Worm (Caenorhabditis elegans): ENCODE measurements around the gene nlp-5.

The nlp-5 gene

ce11 chrII:8259674-8260073, 21.4 kb downstream of the nlp-5 start:
- TF ChIP-seq cog-1 (tag; optimal IDR thresholded peaks at IDR 0.05) (no peak), klf-2 (GFP tag; conservative IDR thresholded peaks at IDR 0.05) (no peak), med-1 (GFP tag; optimal IDR thresholded peaks at IDR 0.05; ENCODE audit: insufficient read depth) (no peak), T22C8.4 (GFP tag; IDR thresholded peaks at IDR 0.05) (no peak), ztf-23 (GFP tag; IDR thresholded peaks at IDR 0.05) (no peak), ref-1 (GFP tag; conservative IDR thresholded peaks at IDR 0.05) (no peak), tab-1 (GFP tag; IDR thresholded peaks at IDR 0.05) (no peak), ztf-29 (GFP tag; IDR thresholded peaks at IDR 0.05) (no peak), flt-1 (GFP tag; IDR thresholded peaks at IDR 0.05) (no peak)

DNA sequence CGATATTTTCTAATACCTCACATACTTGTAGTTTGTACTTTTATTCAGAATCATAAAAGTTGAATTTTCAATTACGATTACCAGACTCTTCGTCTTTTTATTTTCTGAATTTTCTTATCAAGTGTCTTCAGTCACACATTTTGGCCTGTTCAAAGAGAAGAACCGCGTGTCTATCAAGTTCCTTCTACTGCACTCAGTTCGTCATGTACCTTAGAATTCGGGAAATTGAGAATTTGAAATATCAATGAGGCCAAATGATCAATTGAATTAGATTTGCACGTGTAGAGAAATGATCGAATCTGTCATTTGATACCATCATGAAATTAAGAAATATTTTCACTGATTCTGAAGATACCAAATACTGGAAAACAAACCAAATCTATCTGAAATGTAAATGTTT, 25.3 kb downstream of the nlp-5 start:
- TF ChIP-seq T22C8.4 (GFP tag; IDR thresholded peaks at IDR 0.05) (no peak), ztf-29 (GFP tag; IDR thresholded peaks at IDR 0.05) (no peak), flt-1 (GFP tag; IDR thresholded peaks at IDR 0.05) (no peak), tab-1 (GFP tag; IDR thresholded peaks at IDR 0.05) (no peak), klf-2 (GFP tag; conservative IDR thresholded peaks at IDR 0.05) (no peak), cog-1 (tag; optimal IDR thresholded peaks at IDR 0.05) (no peak), med-1 (GFP tag; optimal IDR thresholded peaks at IDR 0.05; ENCODE audit: insufficient read depth) (no peak), ref-1 (GFP tag; conservative IDR thresholded peaks at IDR 0.05) (no peak), ztf-23 (GFP tag; IDR thresholded peaks at IDR 0.05) (no peak)

DNA sequence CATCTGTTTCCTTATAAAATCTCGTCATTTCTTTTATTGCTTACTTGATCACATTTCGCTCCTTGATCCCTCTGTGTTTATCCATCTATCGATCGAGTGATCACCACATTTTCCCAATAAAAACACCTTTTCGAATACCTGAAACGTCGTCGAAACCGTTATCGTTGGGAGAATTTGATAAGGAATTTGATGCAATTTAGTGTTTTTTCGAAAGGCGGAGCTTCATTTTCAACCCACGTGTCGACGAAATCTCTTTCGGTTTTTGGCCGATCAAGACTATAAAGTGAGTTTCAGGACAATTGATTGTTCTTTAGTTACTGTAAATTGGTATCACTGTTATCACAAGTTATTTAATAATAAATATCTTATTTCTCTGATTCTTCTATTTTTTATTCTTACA, 26.4 kb downstream of the nlp-5 start, which contains the start of gene srdh-1:
TSS of gene srdh-1 (plus strand) at position 43 of the 400 bp plus-strand sequence.
- TF ChIP-seq cog-1 (tag; optimal IDR thresholded peaks at IDR 0.05) (no peak), T22C8.4 (GFP tag; IDR thresholded peaks at IDR 0.05) (no peak), ztf-29 (GFP tag; IDR thresholded peaks at IDR 0.05) (no peak), ztf-23 (GFP tag; IDR thresholded peaks at IDR 0.05) (no peak), tab-1 (GFP tag; IDR thresholded peaks at IDR 0.05) (no peak), med-1 (GFP tag; optimal IDR thresholded peaks at IDR 0.05; ENCODE audit: insufficient read depth) (no peak), flt-1 (GFP tag; IDR thresholded peaks at IDR 0.05) (no peak), klf-2 (GFP tag; conservative IDR thresholded peaks at IDR 0.05) (no peak), ref-1 (GFP tag; conservative IDR thresholded peaks at IDR 0.05) (no peak)

- no peak for TF ChIP-seq flt-1 (GFP tag; IDR thresholded peaks at IDR 0.05)
- TF ChIP-seq ref-1 (GFP tag; conservative IDR thresholded peaks at IDR 0.05): no peak
- no peak for TF ChIP-seq ztf-29 (GFP tag; IDR thresholded peaks at IDR 0.05)
- no peak for TF ChIP-seq cog-1 (tag; optimal IDR thresholded peaks at IDR 0.05)
- no peak for TF ChIP-seq tab-1 (GFP tag; IDR thresholded peaks at IDR 0.05)
- no peak for TF ChIP-seq T22C8.4 (GFP tag; IDR thresholded peaks at IDR 0.05)
- no peak for TF ChIP-seq ztf-23 (GFP tag; IDR thresholded peaks at IDR 0.05)
- no peak for TF ChIP-seq med-1 (GFP tag; optimal IDR thresholded peaks at IDR 0.05; ENCODE audit: insufficient read depth)
- TF ChIP-seq klf-2 (GFP tag; conservative IDR thresholded peaks at IDR 0.05): no peak
These were observed 28.3 kb downstream of the nlp-5 start for ce11 chrII:8266559-8266958.

DNA sequence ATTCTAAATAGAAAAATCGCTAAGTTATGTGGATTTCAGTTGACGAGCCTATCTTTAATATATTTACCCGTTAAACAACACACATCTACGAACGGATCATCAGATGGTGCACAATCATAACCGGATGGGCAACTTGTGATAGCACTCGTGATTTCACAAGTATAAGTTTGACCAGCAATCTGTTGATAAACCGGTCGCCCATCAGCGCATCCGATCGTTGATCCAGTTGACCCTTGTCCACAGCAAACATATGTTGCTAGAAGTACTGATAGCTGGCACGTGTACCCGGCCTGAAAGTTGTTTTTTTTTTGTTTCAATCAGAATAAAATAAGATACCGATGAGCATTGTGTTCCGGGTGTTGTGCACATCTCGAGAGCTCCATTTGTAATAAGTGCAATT, 29.4 kb downstream of the nlp-5 start:
- TF ChIP-seq tab-1 (GFP tag; IDR thresholded peaks at IDR 0.05): no peak
- no peak for TF ChIP-seq ref-1 (GFP tag; conservative IDR thresholded peaks at IDR 0.05)
- no peak for TF ChIP-seq ztf-23 (GFP tag; IDR thresholded peaks at IDR 0.05)
- TF ChIP-seq cog-1 (tag; optimal IDR thresholded peaks at IDR 0.05): no peak
- no peak for TF ChIP-seq flt-1 (GFP tag; IDR thresholded peaks at IDR 0.05)
- TF ChIP-seq ztf-29 (GFP tag; IDR thresholded peaks at IDR 0.05): no peak

DNA sequence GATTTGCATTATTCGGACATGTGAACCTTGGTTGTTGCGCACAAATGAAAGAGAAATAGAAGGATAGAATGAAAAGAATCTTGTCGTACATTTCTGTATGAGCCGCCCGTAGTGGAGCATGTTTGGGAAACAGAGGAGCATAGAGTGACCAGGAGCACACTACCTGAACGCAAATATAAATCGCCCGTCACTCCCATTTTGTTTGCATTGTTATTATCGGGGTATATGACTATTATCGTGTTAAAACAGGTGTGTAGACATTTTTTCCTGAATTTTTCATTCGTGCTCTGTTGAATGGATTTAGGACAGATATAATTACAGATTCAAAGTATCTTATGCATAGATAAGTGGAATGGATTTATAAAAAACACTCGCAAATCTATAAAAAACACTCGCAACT, 31.1 kb downstream of the nlp-5 start, which contains the start of gene K01C8.2:
TSS of gene K01C8.2 (minus strand) at position 101 of the 400 bp plus-strand sequence.
- TF ChIP-seq klf-2 (GFP tag; conservative IDR thresholded peaks at IDR 0.05) (no peak), med-1 (GFP tag; optimal IDR thresholded peaks at IDR 0.05; ENCODE audit: insufficient read depth) (no peak), T22C8.4 (GFP tag; IDR thresholded peaks at IDR 0.05) (no peak), tab-1 (GFP tag; IDR thresholded peaks at IDR 0.05) (no peak), flt-1 (GFP tag; IDR thresholded peaks at IDR 0.05) (no peak), ref-1 (GFP tag; conservative IDR thresholded peaks at IDR 0.05) (no peak), cog-1 (tag; optimal IDR thresholded peaks at IDR 0.05) (no peak), ztf-23 (GFP tag; IDR thresholded peaks at IDR 0.05) (no peak), ztf-29 (GFP tag; IDR thresholded peaks at IDR 0.05) (no peak)

DNA sequence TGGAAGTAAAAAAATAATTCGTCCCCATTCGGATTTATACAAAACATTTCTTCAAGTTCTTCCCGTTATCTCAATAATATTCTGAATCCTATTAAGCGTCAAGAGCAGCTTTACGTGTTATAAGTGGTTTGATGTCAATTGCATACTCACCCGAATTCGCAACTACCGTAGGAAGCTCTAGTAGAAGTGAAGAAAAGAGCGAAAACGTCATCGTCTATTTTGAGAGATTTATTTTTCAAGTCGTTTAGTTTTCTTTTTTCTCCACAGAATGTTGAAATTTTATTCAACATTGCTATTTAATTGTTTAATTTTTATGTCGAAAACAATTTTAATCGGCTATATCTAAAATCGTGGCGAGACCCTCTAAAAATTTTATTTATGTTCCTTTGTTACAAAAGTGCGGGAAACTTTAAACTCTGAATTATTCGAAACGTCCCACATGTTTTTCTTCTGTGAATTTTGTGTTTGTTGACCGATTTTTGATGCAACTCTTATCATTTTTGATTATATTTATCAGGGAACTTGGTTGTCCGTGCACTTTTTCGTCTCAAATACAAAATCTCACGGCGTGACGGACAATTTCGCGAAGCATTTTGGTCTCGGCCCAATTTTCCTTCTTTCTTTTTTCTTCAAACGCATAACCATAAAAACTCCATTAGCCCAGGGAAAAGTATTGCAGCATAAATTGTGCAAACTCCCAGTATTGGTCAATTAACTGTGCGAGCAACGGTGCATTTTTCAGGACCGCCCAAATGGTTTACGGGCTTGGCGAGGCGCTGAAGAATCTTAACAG, 31.8 kb downstream of the nlp-5 start, which contains the start of gene tdc-1:
TSS of gene tdc-1 (plus strand) at position 743 of the 793 bp plus-strand sequence.
- TF ChIP-seq tab-1 (GFP tag; IDR thresholded peaks at IDR 0.05): no peak
- TF ChIP-seq ztf-29 (GFP tag; IDR thresholded peaks at IDR 0.05): no peak
- TF ChIP-seq flt-1 (GFP tag; IDR thresholded peaks at IDR 0.05): no peak
- no peak for TF ChIP-seq med-1 (GFP tag; optimal IDR thresholded peaks at IDR 0.05; ENCODE audit: insufficient read depth)
- TF ChIP-seq ref-1 (GFP tag; conservative IDR thresholded peaks at IDR 0.05): no peak
- TF ChIP-seq cog-1 (tag; optimal IDR thresholded peaks at IDR 0.05): no peak
- TF ChIP-seq ztf-23 (GFP tag; IDR thresholded peaks at IDR 0.05): no peak
- no peak for TF ChIP-seq klf-2 (GFP tag; conservative IDR thresholded peaks at IDR 0.05)
- TF ChIP-seq T22C8.4 (GFP tag; IDR thresholded peaks at IDR 0.05): no peak

- TF ChIP-seq flt-1 (GFP tag; IDR thresholded peaks at IDR 0.05): no peak
- TF ChIP-seq T22C8.4 (GFP tag; IDR thresholded peaks at IDR 0.05): no peak
These were observed 34.8 kb downstream of the nlp-5 start for ce11 chrII:8273060-8273459.

- TF ChIP-seq ref-1 (GFP tag; conservative IDR thresholded peaks at IDR 0.05) (no peak), ztf-23 (GFP tag; IDR thresholded peaks at IDR 0.05) (no peak), cog-1 (tag; optimal IDR thresholded peaks at IDR 0.05) (no peak), T22C8.4 (GFP tag; IDR thresholded peaks at IDR 0.05) (no peak), flt-1 (GFP tag; IDR thresholded peaks at IDR 0.05) (no peak), ztf-29 (GFP tag; IDR thresholded peaks at IDR 0.05) (no peak), tab-1 (GFP tag; IDR thresholded peaks at IDR 0.05) (no peak), med-1 (GFP tag; optimal IDR thresholded peaks at IDR 0.05; ENCODE audit: insufficient read depth) (no peak), klf-2 (GFP tag; conservative IDR thresholded peaks at IDR 0.05) (no peak)
These were observed 37.8 kb downstream of the nlp-5 start, which contains the start of the genes gei-14 and slc-25A32 for ce11 chrII:8276057-8276456. Gene gei-14, minus strand, starts transcription at chrII:8276231. Gene slc-25A32, plus strand, starts transcription at chrII:8276298.
